Worm (Caenorhabditis elegans) whole organism, mixed stage, embryonic: ENCODE measurements around the gene F40G12.11.

ENCODE experiments used
- flh-1 ChIP-seq: fragments of 200-800 bp; sonication (Bioruptor generic); optimal IDR thresholded peaks from 2 replicates; lab custom pipeline; 2018; ENCODE audit warnings: mild to moderate bottlenecking, missing genetic modification characterization, moderate library complexity, missing compliant biosample characterization
- lin-13 ChIP-seq: fragments of 150-350 bp; optimal IDR thresholded peaks from 2 replicates; lab custom pipeline; 2014; ENCODE audit warnings: missing biosample characterization, missing genetic modification characterization
- mab-5 ChIP-seq: fragments of 150-350 bp; optimal IDR thresholded peaks from 2 replicates; lab custom pipeline; 2014; ENCODE audit warnings: missing biosample characterization, missing genetic modification characterization
- nhr-237 ChIP-seq: fragments of 150-350 bp; optimal IDR thresholded peaks from 2 replicates; lab custom pipeline; 2014; ENCODE audit warnings: missing biosample characterization, missing genetic modification characterization
- nhr-28 ChIP-seq: fragments of 150-350 bp; optimal IDR thresholded peaks from 2 replicates; lab custom pipeline; 2014; ENCODE audit warnings: missing biosample characterization, missing genetic modification characterization
- sptf-1 ChIP-seq: sonication (generic microtip); optimal IDR thresholded peaks from 2 replicates; lab custom pipeline; 2017; ENCODE audit warnings: mild to moderate bottlenecking, missing genetic modification characterization, moderate library complexity, missing compliant biosample characterization
- unc-39 ChIP-seq: fragments of 150-350 bp; optimal IDR thresholded peaks from 2 replicates; lab custom pipeline; 2014; ENCODE audit warnings: missing biosample characterization, missing genetic modification characterization
- unc-62 ChIP-seq: fragments of 150-350 bp; optimal IDR thresholded peaks from 2 replicates; lab custom pipeline; 2014; ENCODE audit warnings: missing biosample characterization, missing genetic modification reagents, missing genetic modification characterization

DNA sequence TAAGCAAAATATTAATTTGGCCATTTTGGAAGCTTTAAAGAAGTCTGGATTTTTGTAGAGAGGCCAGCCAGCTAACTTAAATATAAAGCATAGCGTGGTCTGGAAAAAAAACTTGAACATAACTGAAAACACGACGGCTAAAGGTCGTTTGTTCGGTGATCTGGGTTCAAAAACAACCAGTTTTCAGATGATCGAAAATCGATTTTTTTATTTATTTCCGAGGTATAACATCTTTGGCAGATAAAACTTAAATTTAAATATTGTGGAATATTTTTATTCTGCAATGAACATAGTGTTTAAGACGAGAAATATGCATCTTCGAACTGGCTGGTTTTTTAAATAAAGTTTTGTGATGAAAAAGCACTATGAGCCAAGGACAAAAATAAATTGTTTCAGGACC is 17.4 kb upstream of the F40G12.11 start, which contains the start of gene F40G12.4:
- TF ChIP-seq sptf-1 (tag; lab: Kevin White, UChicago), result no peak
- no peak for TF ChIP-seq nhr-28 (tag; lab: Kevin White, UChicago)
- no peak for TF ChIP-seq nhr-237 (tag; lab: Kevin White, UChicago)
- no peak for TF ChIP-seq flh-1 (GFP tag; lab: Kevin White, UChicago)
- no peak for TF ChIP-seq lin-13 (tag; lab: Kevin White, UChicago)
- no peak for TF ChIP-seq mab-5
- TF ChIP-seq unc-62 (GFP tag; lab: Kevin White, UChicago), result no peak
- no peak for TF ChIP-seq unc-39 (tag; lab: Kevin White, UChicago)
